Fruit fly (Drosophila melanogaster): ENCODE data around the gene CG2887.

The CG2887 gene

dm6 chrX:10486144-10487030 is 8.1 kb upstream of the CG2887 start (continued):
- peak; percentile 86 for TF ChIP-seq Fer1 (GFP tag; optimal IDR thresholded peaks at IDR 0.05)
- peak; percentile 5 for TF ChIP-seq Usf (GFP tag; optimal IDR thresholded peaks at IDR 0.05)
- peak; percentile 66 for TF ChIP-seq CG12659 (GFP tag; optimal IDR thresholded peaks at IDR 0.05)
- TF ChIP-seq Dip3 (GFP tag; optimal IDR thresholded peaks at IDR 0.05): peak; percentile 35
- TF ChIP-seq ci (GFP tag; IDR thresholded peaks at IDR 0.05): no peak
- no peak for TF ChIP-seq Mes4 (GFP tag; optimal IDR thresholded peaks at IDR 0.05)
- peak; percentile 55 for TF ChIP-seq CG6689 (GFP tag; IDR thresholded peaks at IDR 0.05)
- TF ChIP-seq E2f1 (GFP tag; IDR thresholded peaks at IDR 0.05): peak; percentile 58; the same call in 1 of the 2 replicates
- peak; percentile 65 for TF ChIP-seq schlank (tag; optimal IDR thresholded peaks at IDR 0.05)
- TF ChIP-seq CG30403 (GFP tag; optimal IDR thresholded peaks at IDR 0.05): peak; percentile 53
- peak; percentile 70 for TF ChIP-seq Rfx (GFP tag; IDR thresholded peaks at IDR 0.05)
- TF ChIP-seq CG7987 (GFP tag; optimal IDR thresholded peaks at IDR 0.05): peak; percentile 6
- TF ChIP-seq CG2116 (GFP tag; optimal IDR thresholded peaks at IDR 0.05): no peak
- peak; percentile 44 for TF ChIP-seq grn (GFP tag; optimal IDR thresholded peaks at IDR 0.05)
- TF ChIP-seq hbn (GFP tag; IDR thresholded peaks at IDR 0.05; ENCODE audit: partially characterized antibody): no peak
- peak; percentile 51 for TF ChIP-seq vvl (GFP tag; IDR thresholded peaks at IDR 0.05)
- TF ChIP-seq odd (GFP tag; optimal IDR thresholded peaks at IDR 0.05): peak; percentile 49
- TF ChIP-seq D19B (GFP tag; optimal IDR thresholded peaks at IDR 0.05): peak; percentile 53
- TF ChIP-seq CG3847 (GFP tag; IDR thresholded peaks at IDR 0.05): peak; percentile 64
- peak; percentile 12 for TF ChIP-seq NK7.1 (GFP tag; optimal IDR thresholded peaks at IDR 0.05)
- TF ChIP-seq CG18476 (GFP tag; optimal IDR thresholded peaks at IDR 0.05): peak; percentile 39
- no peak for TF ChIP-seq zen (tag; optimal IDR thresholded peaks at IDR 0.05)
- no peak for TF ChIP-seq otp (GFP tag; IDR thresholded peaks at IDR 0.05)
- TF ChIP-seq HLHmδ (GFP tag; optimal IDR thresholded peaks at IDR 0.05): no peak
- TF ChIP-seq en (GFP tag; optimal IDR thresholded peaks at IDR 0.05): peak; percentile 13
- peak; percentile 34 for TF ChIP-seq HHEX (GFP tag; optimal IDR thresholded peaks at IDR 0.05)
- no peak for TF ChIP-seq gfzf (GFP tag; optimal IDR thresholded peaks at IDR 0.05)
- TF ChIP-seq CG7372 (GFP tag; IDR thresholded peaks at IDR 0.05): peak; percentile 76
- TF ChIP-seq D19A (tag; optimal IDR thresholded peaks at IDR 0.05): peak; percentile 18
- 0 out of 3 replicates have a peak, but pooled peaks have one; percentile 16 for TF ChIP-seq ase (GFP tag; IDR thresholded peaks at IDR 0.05)
- TF ChIP-seq CG11723 (GFP tag; optimal IDR thresholded peaks at IDR 0.05): no peak
- TF ChIP-seq danr (GFP tag; IDR thresholded peaks at IDR 0.05): no peak
- TF ChIP-seq pho (GFP tag; optimal IDR thresholded peaks at IDR 0.05): peak; percentile 60
- TF ChIP-seq Hr3 (GFP tag; optimal IDR thresholded peaks at IDR 0.05): peak; percentile 22
- peak; percentile 57 for TF ChIP-seq CG17385 (GFP tag; optimal IDR thresholded peaks at IDR 0.05)
- peak; percentile 30 for TF ChIP-seq fd96Cb (tag; optimal IDR thresholded peaks at IDR 0.05)
- TF ChIP-seq CG4328 (GFP tag; optimal IDR thresholded peaks at IDR 0.05): peak; percentile 55
- no peak for TF ChIP-seq CG9876 (GFP tag; optimal IDR thresholded peaks at IDR 0.05)
- TF ChIP-seq MTF-1 (GFP tag; optimal IDR thresholded peaks at IDR 0.05; ENCODE audit: borderline replicate concordance): peak; percentile 4
- TF ChIP-seq Dll (GFP tag; IDR thresholded peaks at IDR 0.05; ENCODE audit: partially characterized antibody): 0 out of 4 replicates have a peak, but pooled peaks have one; percentile 21
- TF ChIP-seq CG8388 (GFP tag; optimal IDR thresholded peaks at IDR 0.05): peak; percentile 26
- peak; percentile 42 for TF ChIP-seq Bgb (GFP tag; IDR thresholded peaks at IDR 0.05; ENCODE audit: partially characterized antibody)
- peak; percentile 52 for TF ChIP-seq CG12391 (tag; optimal IDR thresholded peaks at IDR 0.05)
- peak; percentile 48 for TF ChIP-seq Xbp1 (GFP tag; optimal IDR thresholded peaks at IDR 0.05)
- TF ChIP-seq CG17361 (GFP tag; IDR thresholded peaks at IDR 0.05): peak; percentile 65
- TF ChIP-seq stc (GFP tag; IDR thresholded peaks at IDR 0.05): peak; percentile 43
- peak; percentile 29 for TF ChIP-seq CG10147 (GFP tag; optimal IDR thresholded peaks at IDR 0.05)
- TF ChIP-seq Fer2 (tag; optimal IDR thresholded peaks at IDR 0.05): peak; percentile 25
